Fruit fly (Drosophila melanogaster) whole organism, embryonic: ENCODE results near the gene Tomosyn.
A peak's percentile ranks its signal among the peaks of the same experiment; 100 is the strongest.

Source experiments
- Atf3 ChIP-seq: fragments of 200-800 bp; sonication (Bioruptor generic); optimal IDR thresholded peaks from 3 replicates; lab custom pipeline; 2016; ENCODE audit warnings: missing biosample characterization, missing genetic modification characterization
- B-H2 ChIP-seq: fragments of 200-800 bp; sonication (Bioruptor generic); optimal IDR thresholded peaks from 2 replicates; lab custom pipeline; 2018; ENCODE audit warnings: missing biosample characterization, mild to moderate bottlenecking, missing genetic modification characterization
- C15 ChIP-seq: fragments of 200-800 bp; sonication (Bioruptor generic); IDR thresholded peaks from 3 replicates; pipeline ENCODE4 v1.3.6; 2022; ENCODE audit warnings: missing biosample characterization, missing genetic modification characterization
- CG11398 ChIP-seq: fragments of 200-800 bp; sonication (Bioruptor generic); optimal IDR thresholded peaks from 2 replicates; lab custom pipeline; 2016; ENCODE audit warnings: missing biosample characterization, missing genetic modification characterization
- CG11504 ChIP-seq: fragments of 200-800 bp; sonication (Bioruptor generic); optimal IDR thresholded peaks from 3 replicates; lab custom pipeline; 2019; ENCODE audit warnings: missing biosample characterization, mild to moderate bottlenecking, missing genetic modification characterization, moderate library complexity
- CG11695 ChIP-seq: fragments of 200-800 bp; sonication (Bioruptor generic); IDR thresholded peaks from 3 replicates; pipeline ENCODE4 v1.3.6; 2022; ENCODE audit warnings: missing biosample characterization, missing genetic modification characterization
- CG12104 ChIP-seq: fragments of 200-800 bp; sonication (Bioruptor generic); optimal IDR thresholded peaks from 3 replicates; lab custom pipeline; 2016; ENCODE audit warnings: missing biosample characterization, missing genetic modification characterization
- CG12942 ChIP-seq: fragments of 200-800 bp; sonication (Bioruptor generic); optimal IDR thresholded peaks from 3 replicates; lab custom pipeline; 2016; ENCODE audit warnings: missing biosample characterization, missing genetic modification characterization
- CG13624 ChIP-seq: fragments of 200-800 bp; sonication (Bioruptor generic); optimal IDR thresholded peaks from 2 replicates; lab custom pipeline; 2016; ENCODE audit warnings: missing biosample characterization, missing genetic modification characterization
- CG14014 ChIP-seq: fragments of 200-800 bp; sonication (Bioruptor generic); IDR thresholded peaks from 2 replicates; pipeline ENCODE4 v1.3.6; 2022; ENCODE audit warnings: missing biosample characterization, missing genetic modification characterization
- CG14965 ChIP-seq: fragments of 200-800 bp; sonication (Bioruptor generic); optimal IDR thresholded peaks from 2 replicates; lab custom pipeline; 2016; ENCODE audit warnings: missing biosample characterization, missing genetic modification characterization, borderline replicate concordance
- CG1792 ChIP-seq: fragments of 200-800 bp; sonication (Bioruptor generic); optimal IDR thresholded peaks from 2 replicates; lab custom pipeline; 2016; ENCODE audit warnings: missing biosample characterization, missing genetic modification characterization
- CG3163 ChIP-seq: fragments of 200-800 bp; sonication (Bioruptor generic); optimal IDR thresholded peaks from 3 replicates; lab custom pipeline; 2016; ENCODE audit warnings: missing biosample characterization, missing genetic modification characterization
- CG32532 ChIP-seq: fragments of 200-800 bp; sonication (Bioruptor generic); IDR thresholded peaks from 2 replicates; pipeline ENCODE4 v1.3.6; 2022; ENCODE audit warnings: missing biosample characterization, missing genetic modification characterization
- CG4360 ChIP-seq: fragments of 200-800 bp; sonication (Bioruptor generic); IDR thresholded peaks from 2 replicates; pipeline ENCODE4 v1.3.6; 2022; ENCODE audit warnings: missing biosample characterization, missing genetic modification characterization
- CG4707 ChIP-seq: fragments of 200-800 bp; sonication (Bioruptor generic); optimal IDR thresholded peaks from 2 replicates; lab custom pipeline; 2018; ENCODE audit warnings: missing biosample characterization, mild to moderate bottlenecking, missing genetic modification characterization, moderate library complexity
- CG7839 ChIP-seq: fragments of 200-800 bp; sonication (Bioruptor generic); optimal IDR thresholded peaks from 3 replicates; lab custom pipeline; 2018; ENCODE audit warnings: missing biosample characterization, mild to moderate bottlenecking, missing genetic modification characterization, moderate library complexity
- CG7987 ChIP-seq: fragments of 200-800 bp; sonication (Bioruptor generic); optimal IDR thresholded peaks from 2 replicates; lab custom pipeline; 2018; ENCODE audit warnings: missing biosample characterization, mild to moderate bottlenecking, missing genetic modification characterization, moderate library complexity
- CG9817 ChIP-seq: fragments of 200-800 bp; sonication (Bioruptor generic); optimal IDR thresholded peaks from 2 replicates; lab custom pipeline; 2018; ENCODE audit warnings: missing biosample characterization, mild to moderate bottlenecking, missing genetic modification characterization, moderate library complexity
- Dek ChIP-seq: fragments of 200-800 bp; sonication (Bioruptor generic); optimal IDR thresholded peaks from 3 replicates; lab custom pipeline; 2019; ENCODE audit warnings: missing biosample characterization, mild to moderate bottlenecking, missing genetic modification characterization, moderate library complexity
- E2f2 ChIP-seq: fragments of 200-800 bp; sonication (Bioruptor generic); IDR thresholded peaks from 2 replicates; pipeline ENCODE4 v1.3.6; 2022; ENCODE audit warnings: missing biosample characterization, missing genetic modification characterization
- MESR4 ChIP-seq: fragments of 200-800 bp; sonication (Bioruptor generic); optimal IDR thresholded peaks from 2 replicates; lab custom pipeline; 2018; ENCODE audit warnings: missing biosample characterization, mild to moderate bottlenecking, missing genetic modification characterization, moderate library complexity
- Meics ChIP-seq: fragments of 200-800 bp; sonication (Bioruptor generic); optimal IDR thresholded peaks from 2 replicates; lab custom pipeline; 2017; ENCODE audit warnings: missing biosample characterization, mild to moderate bottlenecking, missing genetic modification characterization
- NFAT ChIP-seq: fragments of 200-800 bp; sonication (Bioruptor generic); IDR thresholded peaks from 2 replicates; pipeline ENCODE4 v1.3.6; 2022; ENCODE audit warnings: missing biosample characterization, missing genetic modification characterization
- Rfx ChIP-seq: fragments of 200-800 bp; sonication (Bioruptor generic); IDR thresholded peaks from 2 replicates; pipeline ENCODE4 v1.3.6; 2022; ENCODE audit warnings: missing biosample characterization, missing genetic modification characterization
- Spps ChIP-seq: fragments of 200-800 bp; sonication (Bioruptor generic); optimal IDR thresholded peaks from 2 replicates; lab custom pipeline; 2018; ENCODE audit warnings: missing biosample characterization, mild to moderate bottlenecking, missing genetic modification characterization
- Tbp ChIP-seq: fragments of >200 bp; optimal IDR thresholded peaks from 2 replicates; lab custom pipeline; 2018; ENCODE audit warnings: missing biosample characterization, missing genetic modification characterization
- YL-1 ChIP-seq: fragments of 200-800 bp; sonication (Bioruptor generic); optimal IDR thresholded peaks from 3 replicates; lab custom pipeline; 2017; ENCODE audit warnings: missing biosample characterization, mild to moderate bottlenecking, missing genetic modification characterization
- ara ChIP-seq: fragments of 200-800 bp; sonication (Bioruptor generic); IDR thresholded peaks from 2 replicates; pipeline ENCODE4 v1.3.6; 2022; ENCODE audit warnings: missing biosample characterization, missing genetic modification characterization
- dan ChIP-seq: fragments of 200-800 bp; sonication (Bioruptor generic); IDR thresholded peaks from 2 replicates; pipeline ENCODE4 v1.3.6; 2022; ENCODE audit warnings: missing biosample characterization, missing genetic modification characterization
- danr ChIP-seq: fragments of 200-800 bp; sonication (Bioruptor generic); IDR thresholded peaks from 2 replicates; pipeline ENCODE4 v1.3.6; 2022; ENCODE audit warnings: missing biosample characterization, missing genetic modification characterization
- disco-r ChIP-seq: fragments of 200-800 bp; sonication (Bioruptor generic); optimal IDR thresholded peaks from 2 replicates; lab custom pipeline; 2016; ENCODE audit warnings: missing biosample characterization, missing genetic modification characterization
- dmrt11E ChIP-seq: fragments of 200-800 bp; sonication (Bioruptor generic); optimal IDR thresholded peaks from 3 replicates; lab custom pipeline; 2018; ENCODE audit warnings: missing biosample characterization, mild to moderate bottlenecking, missing genetic modification characterization, moderate library complexity
- eve ChIP-seq, 2 experiments: fragments of >200 bp; optimal IDR thresholded peaks; 2 replicates each; lab custom pipeline; 2017; ENCODE audit warnings: missing biosample characterization in 2 of 2, missing genetic modification characterization in 2 of 2
- fd64A ChIP-seq: fragments of 200-800 bp; sonication (Bioruptor generic); optimal IDR thresholded peaks from 3 replicates; lab custom pipeline; 2018; ENCODE audit warnings: missing biosample characterization, mild to moderate bottlenecking, missing genetic modification characterization
- gro ChIP-seq: fragments of 200-800 bp; sonication (Bioruptor generic); optimal IDR thresholded peaks from 2 replicates; lab custom pipeline; 2016; ENCODE audit warnings: missing biosample characterization, missing genetic modification characterization
- gsb-n ChIP-seq: fragments of 200-800 bp; sonication (Bioruptor generic); optimal IDR thresholded peaks from 3 replicates; lab custom pipeline; 2018; ENCODE audit warnings: missing biosample characterization, mild to moderate bottlenecking, missing genetic modification characterization
- hbn ChIP-seq: fragments of 200-800 bp; sonication (Bioruptor generic); IDR thresholded peaks from 2 replicates; pipeline ENCODE4 v1.3.6; 2022; ENCODE audit warnings: missing biosample characterization, missing genetic modification characterization; ENCODE audit not compliant: partially characterized antibody
- jing ChIP-seq: fragments of 200-800 bp; sonication (Bioruptor generic); optimal IDR thresholded peaks from 2 replicates; lab custom pipeline; 2018; ENCODE audit warnings: missing biosample characterization, mild to moderate bottlenecking, missing genetic modification characterization
- jumu ChIP-seq: fragments of 200-800 bp; sonication (Bioruptor generic); optimal IDR thresholded peaks from 3 replicates; lab custom pipeline; 2016; ENCODE audit warnings: missing biosample characterization, missing genetic modification characterization
- kay ChIP-seq: fragments of 200-800 bp; sonication (Bioruptor generic); optimal IDR thresholded peaks from 2 replicates; lab custom pipeline; 2016; ENCODE audit warnings: missing biosample characterization, missing genetic modification characterization
- oc ChIP-seq: fragments of 200-800 bp; sonication (Bioruptor generic); optimal IDR thresholded peaks from 2 replicates; lab custom pipeline; 2018; ENCODE audit warnings: missing biosample characterization, mild to moderate bottlenecking, missing genetic modification characterization, moderate library complexity
- onecut ChIP-seq: fragments of 200-800 bp; sonication (Bioruptor generic); IDR thresholded peaks from 2 replicates; pipeline ENCODE4 v1.3.6; 2022; ENCODE audit warnings: missing biosample characterization, missing genetic modification characterization
- otp ChIP-seq: fragments of 200-800 bp; sonication (Bioruptor generic); IDR thresholded peaks from 3 replicates; pipeline ENCODE4, ENCODE4 v1.3.6; 2022; ENCODE audit warnings: missing biosample characterization, missing genetic modification characterization
- ranshi ChIP-seq: fragments of 200-800 bp; sonication (Bioruptor generic); IDR thresholded peaks from 2 replicates; pipeline ENCODE4 v1.3.6; 2022; ENCODE audit warnings: missing biosample characterization, missing genetic modification characterization
- seq ChIP-seq: fragments of 200-800 bp; sonication (Bioruptor generic); IDR thresholded peaks from 2 replicates; pipeline ENCODE4 v1.3.6; 2022; ENCODE audit warnings: missing biosample characterization, missing genetic modification characterization
- sr ChIP-seq: fragments of 200-800 bp; sonication (Bioruptor generic); IDR thresholded peaks from 3 replicates; pipeline ENCODE4 v1.3.6; 2022; ENCODE audit warnings: missing biosample characterization, missing genetic modification characterization
- stwl ChIP-seq: fragments of 200-800 bp; sonication (Bioruptor generic); optimal IDR thresholded peaks from 3 replicates; lab custom pipeline; 2018; ENCODE audit warnings: missing biosample characterization, mild to moderate bottlenecking, missing genetic modification characterization, moderate library complexity
- vfl ChIP-seq: fragments of 200-800 bp; sonication (Bioruptor generic); optimal IDR thresholded peaks from 2 replicates; lab custom pipeline; 2016; ENCODE audit warnings: missing biosample characterization, missing genetic modification characterization

The Tomosyn gene

dm6 chrX:12582984-12583869 lies 48.2 kb upstream of the Tomosyn start, which contains the start of gene Pits (continued):
- peak; percentile 30; the same call in 1 of the 2 replicates for TF ChIP-seq onecut (GFP tag; lab: Robert Waterston, UW)
- TF ChIP-seq CG14014 = peak; percentile 27; the same call in 1 of the 2 replicates
- TF ChIP-seq CG1792 (GFP tag; lab: Kevin White, UChicago) = peak; percentile 37
- peak; percentile 84 for TF ChIP-seq CG13624 (GFP tag; lab: Kevin White, UChicago)
- peak; percentile 67 for TF ChIP-seq E2f2 (GFP tag; lab: Robert Waterston, UW)
- peak; percentile 16 for TF ChIP-seq CG12104
- TF ChIP-seq ara (GFP tag; lab: Robert Waterston, UW) = peak; percentile 62
- TF ChIP-seq ranshi (GFP tag; lab: Robert Waterston, UW) = peak; percentile 62
- no peak for TF ChIP-seq vfl (GFP tag; lab: Kevin White, UChicago)
- peak; percentile 13 for TF ChIP-seq Atf3 (GFP tag; lab: Kevin White, UChicago)
- peak; percentile 90 for TF ChIP-seq CG7987 (GFP tag; lab: Kevin White, UChicago)
- no peak for TF ChIP-seq seq (GFP tag; lab: Robert Waterston, UW)
- peak; percentile 47 for TF ChIP-seq dmrt11E (tag; lab: Kevin White, UChicago)
- peak; percentile 51 for TF ChIP-seq Rfx
- 0 out of 3 replicates have a peak, but pooled peaks have one; percentile 7 for TF ChIP-seq CG11695
- TF ChIP-seq disco-r (GFP tag; lab: Kevin White, UChicago) = no peak
- peak; percentile 66; the same call in 1 of the 2 replicates for TF ChIP-seq NFAT (GFP tag; lab: Robert Waterston, UW)
- peak; percentile 42 for TF ChIP-seq Dek
- peak; percentile 61 for TF ChIP-seq CG11504 (tag; lab: Kevin White, UChicago)
- TF ChIP-seq YL-1 (GFP tag; lab: Kevin White, UChicago) = peak; percentile 30
- peak; percentile 47 for TF ChIP-seq CG7839 (tag; lab: Kevin White, UChicago)
- peak; percentile 81 for TF ChIP-seq MESR4 (GFP tag; lab: Kevin White, UChicago)
- TF ChIP-seq jing (GFP tag; lab: Kevin White, UChicago) = no peak
- TF ChIP-seq otp (GFP tag; lab: Robert Waterston, UW) = no peak; the same call in 2 of the 3 replicates
- no peak for TF ChIP-seq danr (GFP tag; lab: Robert Waterston, UW)
- no peak for TF ChIP-seq eve (GFP tag; optimal IDR thresholded peaks at IDR 0.05; lab: Kevin White, UChicago)
- peak; percentile 16 for TF ChIP-seq gsb-n (tag; lab: Kevin White, UChicago)
- 0 out of 2 replicates have a peak, but pooled peaks have one; percentile 30 for TF ChIP-seq hbn
- no peak for TF ChIP-seq Tbp
- peak; percentile 14 for TF ChIP-seq Spps (tag; lab: Kevin White, UChicago)
- TF ChIP-seq oc = no peak
- peak; percentile 53 for TF ChIP-seq CG11398 (GFP tag; lab: Kevin White, UChicago)
- TF ChIP-seq dan (GFP tag; lab: Robert Waterston, UW) = no peak
- TF ChIP-seq CG4360 (GFP tag; lab: Robert Waterston, UW) = peak; percentile 35; the same call in 1 of the 2 replicates
- TF ChIP-seq kay = no peak
- TF ChIP-seq C15 (GFP tag; lab: Robert Waterston, UW) = no peak
- TF ChIP-seq CG14965 = no peak
- peak; percentile 50 for TF ChIP-seq B-H2
- TF ChIP-seq gro (GFP tag; lab: Kevin White, UChicago) = peak; percentile 87
- TF ChIP-seq Meics (GFP tag; lab: Kevin White, UChicago) = peak; percentile 94
- no peak for TF ChIP-seq CG12942 (GFP tag; lab: Kevin White, UChicago)
- TF ChIP-seq CG9817 = peak; percentile 62
- peak; percentile 48 for TF ChIP-seq fd64A (GFP tag; lab: Kevin White, UChicago)
- TF ChIP-seq CG3163 (GFP tag; lab: Kevin White, UChicago) = peak; percentile 61
- TF ChIP-seq CG4707 (GFP tag; lab: Kevin White, UChicago) = peak; percentile 63
- no peak for TF ChIP-seq stwl (tag; lab: Kevin White, UChicago)
- no peak for TF ChIP-seq jumu (GFP tag; lab: Kevin White, UChicago)
- TF ChIP-seq sr (GFP tag; lab: Robert Waterston, UW) = peak; percentile 78; the same call in 2 of the 3 replicates
- TF ChIP-seq CG32532 (GFP tag; lab: Robert Waterston, UW) = peak; percentile 45
